Worm (Caenorhabditis elegans): Measurements from ENCODE around the gene edg-1.

Gene edg-1

ce11 chrIV:11363806-11364562 is 43.4 kb downstream of the edg-1 start:
- TF ChIP-seq unc-55 (GFP tag; optimal IDR thresholded peaks at IDR 0.05): peak; percentile 28
- TF ChIP-seq C34F6.9 (tag; optimal IDR thresholded peaks at IDR 0.05): peak; percentile 43
- no peak for TF ChIP-seq sem-4 (tag; optimal IDR thresholded peaks at IDR 0.05)
- TF ChIP-seq crh-2 (tag; optimal IDR thresholded peaks at IDR 0.05): peak; percentile 6
- TF ChIP-seq fos-1 (tag; optimal IDR thresholded peaks at IDR 0.05): peak; percentile 40
- TF ChIP-seq lsy-2 (tag; optimal IDR thresholded peaks at IDR 0.05): peak in 1 of 2 experiments; percentile 34
- peak; percentile 29 for TF ChIP-seq nhr-129 (tag; optimal IDR thresholded peaks at IDR 0.05)
- no peak for TF ChIP-seq nhr-237 (tag; optimal IDR thresholded peaks at IDR 0.05)

DNA sequence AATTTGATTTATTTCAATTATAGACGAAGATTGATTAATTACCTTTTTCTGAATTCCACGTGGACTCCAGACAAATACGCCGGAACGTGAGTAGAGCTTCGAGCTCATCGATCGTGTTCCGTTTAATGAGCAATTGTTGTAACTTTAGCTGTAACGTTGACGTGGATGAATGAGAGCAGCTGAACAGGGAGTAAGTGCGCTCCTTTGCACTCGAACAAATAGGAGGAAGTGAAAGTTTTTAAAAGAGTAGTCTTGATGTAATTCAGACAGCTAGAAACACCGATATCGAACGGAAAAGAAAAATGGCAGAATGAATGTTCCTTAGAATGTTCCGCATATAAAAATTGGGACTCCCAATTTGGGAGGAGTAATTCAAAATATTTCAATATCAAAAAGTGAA is 51.0 kb downstream of the edg-1 start, which contains the start of gene sec-31:
sec-31 (minus strand) TSS at position 148 of the 400 bp plus-strand sequence.
- TF ChIP-seq nhr-11 (tag; optimal IDR thresholded peaks at IDR 0.05) (no peak), elt-1 (tag; optimal IDR thresholded peaks at IDR 0.05) (no peak), nhr-25 (tag; optimal IDR thresholded peaks at IDR 0.05) (no peak), peb-1 (tag; optimal IDR thresholded peaks at IDR 0.05) (no peak), unc-55 (GFP tag; optimal IDR thresholded peaks at IDR 0.05) (no peak), ztf-1 (GFP tag; conservative IDR thresholded peaks at IDR 0.05) (no peak), unc-39 (tag; optimal IDR thresholded peaks at IDR 0.05) (no peak), crh-2 (tag; optimal IDR thresholded peaks at IDR 0.05) (peak; percentile 60), nhr-129 (tag; optimal IDR thresholded peaks at IDR 0.05) (peak; percentile 6), gmeb-1 (tag; optimal IDR thresholded peaks at IDR 0.05) (no peak), nhr-23 (tag; optimal IDR thresholded peaks at IDR 0.05) (no peak), nhr-237 (tag; optimal IDR thresholded peaks at IDR 0.05) (no peak), ztf-11 (tag; optimal IDR thresholded peaks at IDR 0.05) (no peak), ceh-16 (tag; optimal IDR thresholded peaks at IDR 0.05) (no peak), blmp-1 (tag; optimal IDR thresholded peaks at IDR 0.05; ENCODE audit: insufficient read depth) (peak; percentile 75), ama-1 (optimal IDR thresholded peaks at IDR 0.05) (no peak), mdl-1 (tag; optimal IDR thresholded peaks at IDR 0.05) (no peak), ztf-4 (tag; optimal IDR thresholded peaks at IDR 0.05) (no peak), snpc-4 (tag; optimal IDR thresholded peaks at IDR 0.05) (no peak), nhr-77 (tag; optimal IDR thresholded peaks at IDR 0.05) (no peak)

- TF ChIP-seq mbf-1 (tag; optimal IDR thresholded peaks at IDR 0.05) (no peak), sma-3 (GFP tag; optimal IDR thresholded peaks at IDR 0.05) (no peak), nhr-129 (tag; optimal IDR thresholded peaks at IDR 0.05) (no peak), crh-2 (tag; optimal IDR thresholded peaks at IDR 0.05) (no peak), ztf-4 (tag; optimal IDR thresholded peaks at IDR 0.05) (no peak), blmp-1 (tag; optimal IDR thresholded peaks at IDR 0.05; ENCODE audit: insufficient read depth) (no peak), unc-62 (GFP tag; optimal IDR thresholded peaks at IDR 0.05) (no peak), snpc-4 (tag; optimal IDR thresholded peaks at IDR 0.05) (no peak), nhr-21 (tag; optimal IDR thresholded peaks at IDR 0.05) (no peak), elt-3 (tag; optimal IDR thresholded peaks at IDR 0.05) (no peak), unc-39 (tag; optimal IDR thresholded peaks at IDR 0.05) (no peak), nhr-11 (tag; optimal IDR thresholded peaks at IDR 0.05) (no peak), nhr-6 (tag; optimal IDR thresholded peaks at IDR 0.05) (no peak)
Observed at ce11 chrIV:11372366-11372997, 51.9 kb downstream of the edg-1 start, which contains the start of gene cbd-1. TSS of gene cbd-1 (plus strand) at chrIV:11372991.

Data from whole organism, L2 larva.